Worm (Caenorhabditis elegans) whole organism, midembryonic: ENCODE measurements around the gene K07D4.9.

Experiments used
- T22C8.4 ChIP-seq: fragments of 200-800 bp; sonication (Bioruptor generic); IDR thresholded peaks from 2 replicates; pipeline ENCODE4 v1.3.6; 2022; ENCODE audit warnings: missing genetic modification characterization, missing compliant biosample characterization
- cog-1 ChIP-seq: sonication (generic microtip); optimal IDR thresholded peaks from 2 replicates; lab custom pipeline; 2016; ENCODE audit warnings: missing genetic modification characterization, missing compliant biosample characterization
- flt-1 ChIP-seq: fragments of 200-800 bp; sonication (Bioruptor generic); IDR thresholded peaks from 2 replicates; pipeline ENCODE4 v1.3.6; 2022; ENCODE audit warnings: missing genetic modification characterization, missing compliant biosample characterization
- klf-2 ChIP-seq: fragments of 200-800 bp; sonication (Bioruptor generic); conservative IDR thresholded peaks from 2 replicates; pipeline ENCODE4 v1.3.6; 2022; ENCODE audit warnings: missing genetic modification reagents, missing genetic modification characterization, missing compliant biosample characterization
- med-1 ChIP-seq: sonication (generic microtip); optimal IDR thresholded peaks from 2 replicates; lab custom pipeline; 2017; ENCODE audit warnings: missing genetic modification characterization, mild to moderate bottlenecking, missing compliant biosample characterization, antibody characterized with exemption, missing genetic modification reagents; ENCODE audit not compliant: insufficient read depth
- ref-1 ChIP-seq: fragments of 200-800 bp; sonication (Bioruptor generic); conservative IDR thresholded peaks from 2 replicates; pipeline ENCODE4 v1.3.6; 2022; ENCODE audit warnings: missing genetic modification reagents, missing genetic modification characterization, missing compliant biosample characterization
- tab-1 ChIP-seq: fragments of 200-800 bp; sonication (Bioruptor generic); IDR thresholded peaks from 2 replicates; pipeline ENCODE4 v1.3.6; 2022; ENCODE audit warnings: missing genetic modification characterization, missing compliant biosample characterization
- ztf-23 ChIP-seq: fragments of 200-800 bp; sonication (Bioruptor generic); IDR thresholded peaks from 2 replicates; pipeline ENCODE4 v1.3.6; 2022; ENCODE audit warnings: missing genetic modification reagents, missing genetic modification characterization, missing compliant biosample characterization
- ztf-29 ChIP-seq: fragments of 200-800 bp; sonication (Bioruptor generic); IDR thresholded peaks from 2 replicates; pipeline ENCODE4 v1.3.6; 2022; ENCODE audit warnings: missing genetic modification reagents, missing genetic modification characterization, missing compliant biosample characterization

The K07D4.9 gene

ce11 chrII:4028276-4028675, at the start of gene K07D4.9:
TSS of gene K07D4.9 (plus strand) at chrII:4028576.
- no peak for TF ChIP-seq ref-1 (GFP tag; lab: Robert Waterston, UW)
- TF ChIP-seq cog-1 (tag; lab: Kevin White, UChicago): no peak
- no peak for TF ChIP-seq klf-2 (GFP tag; lab: Robert Waterston, UW)
- no peak for TF ChIP-seq flt-1 (GFP tag; lab: Robert Waterston, UW)

DNA sequence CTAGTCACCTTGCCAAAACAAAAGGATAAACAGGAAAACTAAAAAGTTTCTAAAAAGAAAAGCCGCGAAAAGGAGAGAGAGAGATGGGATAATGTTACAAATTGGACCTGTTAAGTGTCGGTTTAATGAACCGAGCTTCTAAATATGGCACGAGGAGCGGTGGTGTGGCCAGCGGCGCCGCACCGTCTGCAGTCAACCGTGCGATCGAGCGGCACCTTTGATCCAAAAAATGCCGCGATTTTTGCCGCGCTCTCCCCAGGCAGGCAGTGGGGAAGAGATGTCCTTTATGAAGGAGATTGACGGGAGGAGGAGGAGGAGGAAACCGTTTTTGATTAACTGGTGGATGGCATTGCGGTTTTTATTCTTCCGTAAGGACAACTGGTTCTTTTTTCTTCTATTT, 48.0 kb upstream of the K07D4.9 start:
- TF ChIP-seq ref-1 (GFP tag; lab: Robert Waterston, UW): no peak
- TF ChIP-seq med-1 (GFP tag; lab: Kevin White, UChicago): no peak
- no peak for TF ChIP-seq T22C8.4
- TF ChIP-seq tab-1: no peak
- TF ChIP-seq flt-1 (GFP tag; lab: Robert Waterston, UW): no peak
- TF ChIP-seq cog-1 (tag; lab: Kevin White, UChicago): no peak
- TF ChIP-seq ztf-29: no peak
- no peak for TF ChIP-seq ztf-23 (GFP tag; lab: Robert Waterston, UW)
- TF ChIP-seq klf-2 (GFP tag; lab: Robert Waterston, UW): no peak

DNA sequence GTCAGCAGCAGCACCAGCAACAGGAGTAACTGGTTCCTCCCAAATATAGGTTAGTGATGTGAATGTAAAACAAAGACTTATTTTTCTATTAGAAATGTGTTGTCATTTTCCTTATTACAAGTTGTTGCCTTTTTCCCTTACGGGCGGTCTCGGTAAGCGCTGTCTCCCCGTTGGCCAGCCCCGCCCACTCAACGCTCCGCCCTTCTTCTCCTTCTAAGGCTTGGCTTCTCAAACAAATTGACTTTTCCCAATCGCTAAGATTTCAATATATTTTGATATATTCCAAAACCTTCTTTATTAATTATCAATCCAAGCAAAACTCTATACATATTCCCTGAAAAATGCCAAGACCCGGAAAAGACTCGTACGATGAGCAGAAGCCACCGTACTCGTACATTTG, 46.1 kb upstream of the K07D4.9 start, which contains the start of gene lin-31:
lin-31 (plus strand) TSS at position 237 of the 400 bp plus-strand sequence.
- TF ChIP-seq med-1 (GFP tag; lab: Kevin White, UChicago) (no peak), ref-1 (GFP tag; lab: Robert Waterston, UW) (no peak), T22C8.4 (no peak), klf-2 (GFP tag; lab: Robert Waterston, UW) (no peak), cog-1 (tag; lab: Kevin White, UChicago) (no peak), ztf-23 (GFP tag; lab: Robert Waterston, UW) (no peak), flt-1 (GFP tag; lab: Robert Waterston, UW) (no peak), ztf-29 (no peak), tab-1 (no peak)

- TF ChIP-seq ref-1 (GFP tag; lab: Robert Waterston, UW) (no peak), ztf-23 (GFP tag; lab: Robert Waterston, UW) (no peak), med-1 (GFP tag; lab: Kevin White, UChicago) (no peak), flt-1 (GFP tag; lab: Robert Waterston, UW) (no peak), T22C8.4 (no peak), ztf-29 (no peak), tab-1 (no peak), cog-1 (tag; lab: Kevin White, UChicago) (no peak), klf-2 (GFP tag; lab: Robert Waterston, UW) (no peak)
Observed at ce11 chrII:3984242-3984641, 44.1 kb upstream of the K07D4.9 start.

ce11 chrII:3986906-3987305, 41.5 kb upstream of the K07D4.9 start, which contains the start of gene K10G6.5:
TSS of gene K10G6.5 (plus strand) at chrII:3987250.
- TF ChIP-seq klf-2 (GFP tag; lab: Robert Waterston, UW): no peak
- TF ChIP-seq ztf-29: no peak
- no peak for TF ChIP-seq cog-1 (tag; lab: Kevin White, UChicago)
- TF ChIP-seq med-1 (GFP tag; lab: Kevin White, UChicago): no peak
- no peak for TF ChIP-seq T22C8.4
- no peak for TF ChIP-seq ztf-23 (GFP tag; lab: Robert Waterston, UW)
- TF ChIP-seq tab-1: no peak
- no peak for TF ChIP-seq ref-1 (GFP tag; lab: Robert Waterston, UW)
- no peak for TF ChIP-seq flt-1 (GFP tag; lab: Robert Waterston, UW)

DNA sequence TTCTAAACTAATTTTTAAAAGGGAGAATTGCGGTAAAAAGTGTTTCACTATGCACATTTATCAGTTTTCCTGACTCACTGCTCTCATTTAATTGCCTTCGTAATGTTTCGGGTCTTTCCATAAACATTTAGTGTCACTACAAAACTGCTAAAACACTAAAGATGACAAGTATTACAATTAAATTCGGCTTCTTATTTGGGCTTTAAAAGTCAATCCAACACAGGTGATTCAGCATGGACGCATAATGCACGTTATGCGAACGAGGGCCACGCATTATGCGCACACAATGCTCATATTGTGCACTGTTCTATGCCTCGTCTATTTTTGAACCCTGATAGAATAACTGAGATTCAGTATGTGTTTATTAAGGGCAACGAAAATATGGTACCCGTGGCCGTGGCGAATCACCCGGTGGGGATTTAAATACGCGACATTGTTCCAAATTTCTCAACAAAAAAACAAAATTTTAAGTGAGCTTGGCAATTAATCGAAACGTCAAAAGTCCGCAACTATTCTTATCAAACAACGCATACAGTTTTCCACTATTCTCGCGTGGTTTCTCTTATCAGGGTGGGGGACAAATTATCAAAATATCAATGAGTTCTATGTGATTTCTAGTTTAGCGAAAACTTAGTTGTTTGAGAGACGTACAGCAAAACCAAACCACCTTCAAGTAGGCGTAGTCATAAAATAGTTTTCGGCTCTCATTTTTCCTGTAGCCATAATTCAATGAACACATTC, 38.6 kb upstream of the K07D4.9 start, which contains the start of gene Y14H12A.2:
Y14H12A.2 (minus strand) TSS at position 51 of the 741 bp plus-strand sequence.
- TF ChIP-seq tab-1 (no peak), flt-1 (GFP tag; lab: Robert Waterston, UW) (no peak), klf-2 (GFP tag; lab: Robert Waterston, UW) (no peak), T22C8.4 (no peak), ztf-29 (no peak), ztf-23 (GFP tag; lab: Robert Waterston, UW) (no peak), med-1 (GFP tag; lab: Kevin White, UChicago) (no peak), cog-1 (tag; lab: Kevin White, UChicago) (no peak), ref-1 (GFP tag; lab: Robert Waterston, UW) (no peak)

- TF ChIP-seq ztf-29: no peak
- TF ChIP-seq ztf-23 (GFP tag; lab: Robert Waterston, UW): no peak
- no peak for TF ChIP-seq tab-1
- no peak for TF ChIP-seq ref-1 (GFP tag; lab: Robert Waterston, UW)
- no peak for TF ChIP-seq T22C8.4
- TF ChIP-seq flt-1 (GFP tag; lab: Robert Waterston, UW): no peak
- no peak for TF ChIP-seq cog-1 (tag; lab: Kevin White, UChicago)
- TF ChIP-seq med-1 (GFP tag; lab: Kevin White, UChicago): no peak
- no peak for TF ChIP-seq klf-2 (GFP tag; lab: Robert Waterston, UW)
Observed at ce11 chrII:3990706-3991105, 37.7 kb upstream of the K07D4.9 start.

DNA sequence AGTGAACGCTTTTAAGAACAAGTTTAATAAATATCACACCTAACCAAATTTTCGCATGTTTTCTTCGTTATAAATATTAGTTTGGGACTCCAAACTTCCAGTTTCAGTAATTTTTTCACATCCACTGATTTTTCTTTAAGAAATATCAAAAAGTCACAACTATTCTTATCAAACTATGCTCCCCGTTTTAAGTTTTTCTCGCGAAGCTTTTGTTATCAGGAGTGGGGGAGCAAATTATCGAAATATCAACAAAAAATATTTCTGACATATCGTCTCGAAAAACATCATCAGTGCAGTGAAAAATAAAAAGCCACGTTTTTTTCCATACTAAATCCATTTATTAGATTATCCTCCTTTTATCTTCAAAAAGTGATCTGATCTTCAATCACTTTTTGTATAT, 36.3 kb upstream of the K07D4.9 start:
- TF ChIP-seq tab-1: no peak
- TF ChIP-seq ref-1 (GFP tag; lab: Robert Waterston, UW): no peak
- no peak for TF ChIP-seq ztf-23 (GFP tag; lab: Robert Waterston, UW)
- no peak for TF ChIP-seq ztf-29

DNA sequence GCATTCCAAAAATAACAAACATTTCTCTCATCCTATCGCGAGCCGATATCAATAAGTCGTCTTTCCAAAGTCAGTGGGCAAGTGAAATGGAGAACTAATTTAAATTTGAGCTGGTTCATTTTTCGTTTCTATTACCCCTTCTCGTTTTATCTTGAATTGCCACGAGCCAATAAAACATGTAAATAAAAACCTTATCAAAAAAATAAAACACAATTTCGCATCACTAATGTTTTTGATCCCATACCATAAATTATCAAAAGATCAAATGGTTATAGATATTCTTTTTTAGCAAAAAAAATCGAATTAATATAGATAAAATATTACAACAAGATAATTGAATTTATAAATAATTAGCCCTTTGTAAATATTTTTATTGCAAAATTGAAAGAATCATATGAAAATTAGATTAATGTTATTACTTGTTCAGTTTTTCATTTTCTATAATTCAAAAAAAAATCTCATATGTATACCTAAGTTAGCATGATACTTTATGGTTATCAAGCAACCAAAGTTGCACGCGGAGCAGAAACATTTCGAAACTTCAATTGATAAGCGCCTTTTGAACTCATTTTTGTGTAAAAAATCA, 35.6 kb upstream of the K07D4.9 start, which contains the start of gene Y14H12A.1:
Y14H12A.1 (plus strand) TSS at position 536 of the 586 bp plus-strand sequence.
- no peak for TF ChIP-seq klf-2 (GFP tag; lab: Robert Waterston, UW)
- no peak for TF ChIP-seq cog-1 (tag; lab: Kevin White, UChicago)
- TF ChIP-seq T22C8.4: no peak
- TF ChIP-seq med-1 (GFP tag; lab: Kevin White, UChicago): no peak
- no peak for TF ChIP-seq ztf-29
- no peak for TF ChIP-seq ztf-23 (GFP tag; lab: Robert Waterston, UW)
- TF ChIP-seq flt-1 (GFP tag; lab: Robert Waterston, UW): no peak
- TF ChIP-seq tab-1: no peak
- no peak for TF ChIP-seq ref-1 (GFP tag; lab: Robert Waterston, UW)
